Worm (Caenorhabditis elegans) whole organism, L3 larva: ENCODE data around the gene tag-241.

Experiments used
- R02D3.7 ChIP-seq: fragments of 150-350 bp; optimal IDR thresholded peaks from 2 replicates; lab custom pipeline; 2014; ENCODE audit warnings: missing biosample characterization, missing genetic modification characterization
- ZK546.5 ChIP-seq: sonication (generic microtip); optimal IDR thresholded peaks from 2 replicates; lab custom pipeline; 2017; ENCODE audit warnings: missing biosample characterization, missing genetic modification characterization
- aly-2 ChIP-seq: fragments of 150-350 bp; optimal IDR thresholded peaks from 2 replicates; lab custom pipeline; 2014; ENCODE audit warnings: missing biosample characterization, missing genetic modification characterization
- ama-1 ChIP-seq: fragments of 150-350 bp; optimal IDR thresholded peaks from 2 replicates; lab custom pipeline; 2018
- ceh-28 ChIP-seq: fragments of 150-350 bp; optimal IDR thresholded peaks from 2 replicates; lab custom pipeline; 2014; ENCODE audit warnings: missing biosample characterization, missing genetic modification reagents, missing genetic modification characterization
- ceh-82 ChIP-seq: fragments of 150-350 bp; optimal IDR thresholded peaks from 2 replicates; lab custom pipeline; 2014; ENCODE audit warnings: missing biosample characterization, missing genetic modification characterization
- ceh-9 ChIP-seq: sonication (generic microtip); optimal IDR thresholded peaks from 2 replicates; lab custom pipeline; 2018; ENCODE audit warnings: missing biosample characterization, missing genetic modification characterization
- daf-12 ChIP-seq: fragments of 150-350 bp; optimal IDR thresholded peaks from 2 replicates; lab custom pipeline; 2014; ENCODE audit warnings: missing biosample characterization, missing genetic modification reagents, missing genetic modification characterization
- egl-27 ChIP-seq: sonication (generic microtip); optimal IDR thresholded peaks from 4 replicates; lab custom pipeline; 2017; ENCODE audit warnings: missing biosample characterization, missing genetic modification reagents, missing genetic modification characterization
- egl-5 ChIP-seq: fragments of 150-350 bp; optimal IDR thresholded peaks from 2 replicates; lab custom pipeline; 2017; ENCODE audit warnings: missing biosample characterization, missing genetic modification reagents, missing genetic modification characterization, inconsistent platforms
- elt-1 ChIP-seq: fragments of 150-350 bp; optimal IDR thresholded peaks from 2 replicates; lab custom pipeline; 2014; ENCODE audit warnings: missing biosample characterization, missing genetic modification characterization
- elt-2 ChIP-seq: sonication (generic microtip); optimal IDR thresholded peaks from 2 replicates; lab custom pipeline; 2016; ENCODE audit warnings: missing genetic modification reagents, mild to moderate bottlenecking, missing genetic modification characterization, missing compliant biosample characterization
- eor-1 ChIP-seq, 2 experiments: fragments of 150-350 bp; optimal IDR thresholded peaks; 2 replicates each; lab custom pipeline; 2014 to 2018; ENCODE audit warnings: missing biosample characterization in 2 of 2, missing genetic modification characterization in 2 of 2
- fkh-10 ChIP-seq: sonication (generic microtip); optimal IDR thresholded peaks from 2 replicates; lab custom pipeline; 2017; ENCODE audit warnings: missing biosample characterization, missing genetic modification reagents, missing genetic modification characterization
- fkh-2 ChIP-seq: fragments of 150-350 bp; optimal IDR thresholded peaks from 2 replicates; lab custom pipeline; 2014; ENCODE audit warnings: missing biosample characterization, missing genetic modification reagents, missing genetic modification characterization
- fos-1 ChIP-seq: fragments of 150-350 bp; optimal IDR thresholded peaks from 2 replicates; lab custom pipeline; 2014; ENCODE audit warnings: missing biosample characterization, missing genetic modification characterization
- hmg-11 ChIP-seq: sonication (generic microtip); optimal IDR thresholded peaks from 2 replicates; lab custom pipeline; 2016; ENCODE audit warnings: missing genetic modification characterization, missing compliant biosample characterization
- lin-15B ChIP-seq: fragments of 150-350 bp; optimal IDR thresholded peaks from 2 replicates; lab custom pipeline; 2014; ENCODE audit warnings: missing biosample characterization, missing genetic modification characterization
- lsy-12 ChIP-seq: sonication (generic microtip); optimal IDR thresholded peaks from 2 replicates; lab custom pipeline; 2016; ENCODE audit warnings: mild to moderate bottlenecking, missing genetic modification characterization, missing compliant biosample characterization
- mdl-1 ChIP-seq: fragments of 150-350 bp; optimal IDR thresholded peaks from 2 replicates; lab custom pipeline; 2014; ENCODE audit warnings: missing biosample characterization, missing genetic modification characterization
- nhr-12 ChIP-seq: fragments of 150-350 bp; optimal IDR thresholded peaks from 2 replicates; lab custom pipeline; 2014; ENCODE audit warnings: missing biosample characterization, missing genetic modification characterization
- nhr-23 ChIP-seq: fragments of 150-350 bp; optimal IDR thresholded peaks from 2 replicates; lab custom pipeline; 2014; ENCODE audit warnings: missing biosample characterization, missing genetic modification reagents, missing genetic modification characterization
- nhr-28 ChIP-seq: fragments of 150-350 bp; optimal IDR thresholded peaks from 2 replicates; lab custom pipeline; 2014; ENCODE audit warnings: missing biosample characterization, missing genetic modification characterization
- nhr-43 ChIP-seq: sonication (generic microtip); optimal IDR thresholded peaks from 2 replicates; lab custom pipeline; 2016; ENCODE audit warnings: mild to moderate bottlenecking, missing genetic modification characterization, missing compliant biosample characterization; ENCODE audit not compliant: poor library complexity, severe bottlenecking
- nhr-67 ChIP-seq: fragments of 150-350 bp; optimal IDR thresholded peaks from 2 replicates; lab custom pipeline; 2014; ENCODE audit warnings: missing biosample characterization, missing genetic modification characterization
- nhr-76 ChIP-seq: fragments of 150-350 bp; sonication (generic microtip); optimal IDR thresholded peaks from 5 replicates; lab custom pipeline; 2014; ENCODE audit warnings: missing biosample characterization, missing genetic modification characterization
- nhr-77 ChIP-seq: fragments of 150-350 bp; optimal IDR thresholded peaks from 2 replicates; lab custom pipeline; 2014; ENCODE audit warnings: missing biosample characterization, missing genetic modification characterization
- pha-4 ChIP-seq: fragments of 150-350 bp; optimal IDR thresholded peaks from 2 replicates; lab custom pipeline; 2014; ENCODE audit warnings: missing biosample characterization, missing genetic modification reagents, missing genetic modification characterization
- pqm-1 ChIP-seq: fragments of 150-350 bp; optimal IDR thresholded peaks from 2 replicates; lab custom pipeline; 2017; ENCODE audit warnings: missing biosample characterization, missing genetic modification characterization, inconsistent platforms
- sea-2 ChIP-seq: fragments of 150-350 bp; sonication (generic microtip); optimal IDR thresholded peaks from 4 replicates; lab custom pipeline; 2014; ENCODE audit warnings: missing biosample characterization, missing genetic modification reagents, missing genetic modification characterization
- snpc-4 ChIP-seq: fragments of 150-350 bp; optimal IDR thresholded peaks from 2 replicates; lab custom pipeline; 2014; ENCODE audit warnings: missing biosample characterization, missing genetic modification characterization
- tbx-2 ChIP-seq: sonication (generic microtip); optimal IDR thresholded peaks from 2 replicates; lab custom pipeline; 2016; ENCODE audit warnings: mild to moderate bottlenecking, missing genetic modification characterization, missing compliant biosample characterization
- unc-62 ChIP-seq: fragments of 150-350 bp; sonication (generic microtip); optimal IDR thresholded peaks from 4 replicates; lab custom pipeline; 2014; ENCODE audit warnings: missing biosample characterization, missing genetic modification reagents, missing genetic modification characterization
- zag-1 ChIP-seq: fragments of 150-350 bp; optimal IDR thresholded peaks from 2 replicates; lab custom pipeline; 2014; ENCODE audit warnings: missing biosample characterization, missing genetic modification characterization
- ztf-11 ChIP-seq: fragments of 150-350 bp; optimal IDR thresholded peaks from 2 replicates; lab custom pipeline; 2014; ENCODE audit warnings: missing biosample characterization, missing genetic modification characterization
- ztf-4 ChIP-seq: fragments of 150-350 bp; optimal IDR thresholded peaks from 2 replicates; lab custom pipeline; 2014; ENCODE audit warnings: missing biosample characterization, missing genetic modification characterization

Gene tag-241

ce11 chrX:11857178-11857577, 33.4 kb downstream of the tag-241 start, which contains the start of gene mes-1:
TSS of gene mes-1 (plus strand) at chrX:11857478.
- TF ChIP-seq ztf-4 (tag; lab: Kevin White, UChicago) = no peak

ce11 chrX:11863307-11863706, 39.5 kb downstream of the tag-241 start, which contains the start of gene F54F7.10:
TSS of gene F54F7.10 (plus strand) at chrX:11863607.
- TF ChIP-seq ztf-4 (tag; lab: Kevin White, UChicago) = no peak
- TF ChIP-seq egl-5 (tag; lab: Kevin White, UChicago) = no peak
- no peak for TF ChIP-seq nhr-67
- no peak for TF ChIP-seq ZK546.5 (tag; lab: Kevin White, UChicago)
- TF ChIP-seq nhr-28 (tag; lab: Kevin White, UChicago) = no peak
- no peak for TF ChIP-seq elt-2 (tag; lab: Kevin White, UChicago)
- TF ChIP-seq lin-15B (tag; lab: Kevin White, UChicago) = no peak
- no peak for TF ChIP-seq lsy-12 (tag; lab: Kevin White, UChicago)
- TF ChIP-seq daf-12 (tag; lab: Kevin White, UChicago) = no peak
- no peak for TF ChIP-seq aly-2 (tag; lab: Kevin White, UChicago)
- no peak for TF ChIP-seq egl-27
- no peak for TF ChIP-seq pqm-1
- no peak for TF ChIP-seq nhr-12 (tag; lab: Kevin White, UChicago)
- no peak for TF ChIP-seq nhr-43 (tag; lab: Kevin White, UChicago)
- no peak for TF ChIP-seq nhr-23 (tag; lab: Kevin White, UChicago)
- no peak for TF ChIP-seq ama-1 (lab: Kevin White, UChicago)
- TF ChIP-seq ceh-82 = no peak
- TF ChIP-seq elt-1 = no peak

ce11 chrX:11865083-11865482, 41.3 kb downstream of the tag-241 start, which contains the start of gene F54F7.6:
TSS of gene F54F7.6 (plus strand) at chrX:11865383.
- no peak for TF ChIP-seq hmg-11 (tag; lab: Kevin White, UChicago)
- TF ChIP-seq elt-2 (tag; lab: Kevin White, UChicago) = no peak
- no peak for TF ChIP-seq ztf-4 (tag; lab: Kevin White, UChicago)
- TF ChIP-seq snpc-4 (tag; lab: Kevin White, UChicago) = no peak

- TF ChIP-seq tbx-2 (tag; lab: Kevin White, UChicago) = no peak
- TF ChIP-seq ztf-11 (tag; lab: Kevin White, UChicago) = no peak
Measured at ce11 chrX:11869260-11869659, 45.5 kb downstream of the tag-241 start, which contains the start of gene dot-1.2. TSS of gene dot-1.2 (minus strand) at chrX:11869360.

- TF ChIP-seq pqm-1 (no peak), ceh-9 (no peak), nhr-76 (tag; lab: Kevin White, UChicago) (no peak), fkh-10 (GFP tag; lab: Kevin White, UChicago) (no peak), nhr-12 (tag; lab: Kevin White, UChicago) (no peak), nhr-77 (no peak), ama-1 (lab: Kevin White, UChicago) (no peak), ztf-4 (tag; lab: Kevin White, UChicago) (no peak), ceh-28 (tag; lab: Kevin White, UChicago) (no peak), zag-1 (tag; lab: Kevin White, UChicago) (no peak)
- TF ChIP-seq, all 47 proteins: peak for 0
Measured at ce11 chrX:11870393-11870792, 46.6 kb downstream of the tag-241 start.

ce11 chrX:11872210-11872609, 48.4 kb downstream of the tag-241 start:
- TF ChIP-seq fos-1 (tag; lab: Kevin White, UChicago) = no peak
- TF ChIP-seq ceh-82 = no peak
- no peak for TF ChIP-seq R02D3.7 (tag; lab: Kevin White, UChicago)
- TF ChIP-seq mdl-1 (tag; lab: Kevin White, UChicago) = no peak
- no peak for TF ChIP-seq zag-1 (tag; lab: Kevin White, UChicago)

- no peak for TF ChIP-seq pha-4
- TF ChIP-seq fkh-2 (tag; lab: Kevin White, UChicago) = no peak
- TF ChIP-seq eor-1 (tag; optimal IDR thresholded peaks at IDR 0.05; lab: Kevin White, UChicago) = no peak
- TF ChIP-seq unc-62 = no peak
- no peak for TF ChIP-seq sea-2 (GFP tag; lab: Kevin White, UChicago)
- TF ChIP-seq nhr-67 = no peak
- no peak for TF ChIP-seq ceh-28 (tag; lab: Kevin White, UChicago)
Measured at ce11 chrX:11875260-11875659, 51.5 kb downstream of the tag-241 start, which contains the start of gene Y62H9A.1. TSS of gene Y62H9A.1 (plus strand) at chrX:11875541.
